Worm (Caenorhabditis elegans) whole organism, late embryonic: ENCODE data around the gene srx-58.

Experiments used
- C08G9.2 ChIP-seq: sonication (generic microtip); optimal IDR thresholded peaks from 2 replicates; lab custom pipeline; 2016; ENCODE audit warnings: mild to moderate bottlenecking, missing genetic modification characterization, moderate library complexity, missing compliant biosample characterization
- C38D4.7 ChIP-seq: fragments of 200-800 bp; sonication (Bioruptor generic); optimal IDR thresholded peaks from 2 replicates; lab custom pipeline; 2018; ENCODE audit warnings: mild to moderate bottlenecking, missing genetic modification characterization, moderate library complexity, missing compliant biosample characterization
- K02D7.2 ChIP-seq: sonication (generic microtip); optimal IDR thresholded peaks from 2 replicates; lab custom pipeline; 2017; ENCODE audit warnings: mild to moderate bottlenecking, missing genetic modification characterization, missing compliant biosample characterization
- T23F11.4 ChIP-seq: fragments of 200-800 bp; sonication (Bioruptor generic); optimal IDR thresholded peaks from 2 replicates; lab custom pipeline; 2018; ENCODE audit warnings: mild to moderate bottlenecking, missing genetic modification characterization, missing compliant biosample characterization
- Y22D7AL.16 ChIP-seq: sonication (generic microtip); optimal IDR thresholded peaks from 2 replicates; lab custom pipeline; 2016; ENCODE audit warnings: missing genetic modification characterization, missing compliant biosample characterization
- ama-1 ChIP-seq: fragments of 150-350 bp; optimal IDR thresholded peaks from 2 replicates; lab custom pipeline; 2014
- ceh-18 ChIP-seq: sonication (generic microtip); optimal IDR thresholded peaks from 2 replicates; lab custom pipeline; 2016; ENCODE audit warnings: missing genetic modification characterization, missing compliant biosample characterization
- ceh-2 ChIP-seq: sonication (generic microtip); optimal IDR thresholded peaks from 2 replicates; lab custom pipeline; 2016; ENCODE audit warnings: missing genotype, missing genetic modification characterization, missing compliant biosample characterization
- ceh-22 ChIP-seq: sonication (generic microtip); optimal IDR thresholded peaks from 2 replicates; lab custom pipeline; 2017; ENCODE audit warnings: missing biosample characterization, missing genetic modification characterization
- ceh-24 ChIP-seq: sonication (generic microtip); optimal IDR thresholded peaks from 2 replicates; lab custom pipeline; 2016; ENCODE audit warnings: mild to moderate bottlenecking, missing genetic modification characterization, missing compliant biosample characterization
- ceh-30 ChIP-seq: fragments of 150-350 bp; optimal IDR thresholded peaks from 2 replicates; lab custom pipeline; 2014; ENCODE audit warnings: missing biosample characterization, missing genetic modification characterization
- ceh-31 ChIP-seq: sonication (generic microtip); optimal IDR thresholded peaks from 2 replicates; lab custom pipeline; 2016; ENCODE audit warnings: missing genetic modification characterization, missing compliant biosample characterization
- ceh-34 ChIP-seq: sonication (generic microtip); optimal IDR thresholded peaks from 2 replicates; lab custom pipeline; 2016; ENCODE audit warnings: mild to moderate bottlenecking, missing genetic modification characterization, missing compliant biosample characterization
- ceh-45 ChIP-seq: fragments of 200-800 bp; sonication (Bioruptor generic); IDR thresholded peaks from 2 replicates; pipeline ENCODE4 v1.3.6; 2022; ENCODE audit warnings: missing genetic modification reagents, missing genetic modification characterization, missing compliant biosample characterization
- ceh-48 ChIP-seq: sonication (generic microtip); optimal IDR thresholded peaks from 2 replicates; lab custom pipeline; 2016; ENCODE audit warnings: missing genetic modification characterization, inconsistent platforms, missing compliant biosample characterization
- che-1 ChIP-seq: sonication (generic microtip); optimal IDR thresholded peaks from 2 replicates; lab custom pipeline; 2016; ENCODE audit warnings: mild to moderate bottlenecking, missing genetic modification characterization, missing compliant biosample characterization
- dmd-4 ChIP-seq: sonication (generic microtip); optimal IDR thresholded peaks from 2 replicates; lab custom pipeline; 2016; ENCODE audit warnings: borderline replicate concordance, missing genetic modification characterization, missing compliant biosample characterization
- dve-1 ChIP-seq: sonication (generic microtip); optimal IDR thresholded peaks from 2 replicates; lab custom pipeline; 2017; ENCODE audit warnings: antibody characterized with exemption, mild to moderate bottlenecking, missing genetic modification characterization, missing compliant biosample characterization
- eyg-1 ChIP-seq: sonication (generic microtip); optimal IDR thresholded peaks from 2 replicates; lab custom pipeline; 2016; ENCODE audit warnings: missing genotype, missing genetic modification characterization, missing compliant biosample characterization
- fax-1 ChIP-seq: sonication (generic microtip); optimal IDR thresholded peaks from 2 replicates; lab custom pipeline; 2016; ENCODE audit warnings: missing genotype, missing genetic modification characterization, missing compliant biosample characterization
- gmeb-2 ChIP-seq: sonication (generic microtip); optimal IDR thresholded peaks from 2 replicates; lab custom pipeline; 2016; ENCODE audit warnings: missing genetic modification characterization, inconsistent platforms, missing compliant biosample characterization
- hlh-13 ChIP-seq: fragments of 200-800 bp; sonication (Bioruptor generic); optimal IDR thresholded peaks from 2 replicates; lab custom pipeline; 2018; ENCODE audit warnings: mild to moderate bottlenecking, missing genetic modification characterization, missing compliant biosample characterization
- hlh-30 ChIP-seq: sonication (generic microtip); optimal IDR thresholded peaks from 2 replicates; lab custom pipeline; 2017; ENCODE audit warnings: antibody characterized with exemption, missing genetic modification characterization, missing compliant biosample characterization; ENCODE audit not compliant: insufficient read depth
- hlh-6 ChIP-seq: sonication (generic microtip); optimal IDR thresholded peaks from 2 replicates; lab custom pipeline; 2016; ENCODE audit warnings: missing genotype, missing genetic modification characterization, missing compliant biosample characterization
- hlh-8 ChIP-seq: sonication (generic microtip); optimal IDR thresholded peaks from 2 replicates; lab custom pipeline; 2016; ENCODE audit warnings: missing genotype, missing genetic modification characterization, missing compliant biosample characterization
- lin-11 ChIP-seq: fragments of 200-800 bp; sonication (Bioruptor generic); optimal IDR thresholded peaks from 2 replicates; lab custom pipeline; 2018; ENCODE audit warnings: mild to moderate bottlenecking, missing genetic modification characterization, missing compliant biosample characterization
- mec-3 ChIP-seq: sonication (generic microtip); optimal IDR thresholded peaks from 2 replicates; lab custom pipeline; 2016; ENCODE audit warnings: borderline replicate concordance, missing genetic modification characterization, missing compliant biosample characterization
- nfya-1 ChIP-seq: sonication (generic microtip); optimal IDR thresholded peaks from 2 replicates; lab custom pipeline; 2017; ENCODE audit warnings: missing genetic modification characterization, mild to moderate bottlenecking, missing compliant biosample characterization, antibody characterized with exemption, moderate library complexity
- npax-4 ChIP-seq: sonication (generic microtip); optimal IDR thresholded peaks from 2 replicates; lab custom pipeline; 2016; ENCODE audit warnings: missing genetic modification characterization, missing compliant biosample characterization
- pag-3 ChIP-seq: sonication (generic microtip); optimal IDR thresholded peaks from 2 replicates; lab custom pipeline; 2016; ENCODE audit warnings: missing compliant biosample characterization, missing genetic modification characterization, borderline replicate concordance
- pat-9 ChIP-seq: fragments of 200-800 bp; sonication (Bioruptor generic); optimal IDR thresholded peaks from 2 replicates; lab custom pipeline; 2018; ENCODE audit warnings: mild to moderate bottlenecking, missing genetic modification characterization, moderate library complexity, missing compliant biosample characterization
- pax-1 ChIP-seq: fragments of 150-350 bp; optimal IDR thresholded peaks from 2 replicates; lab custom pipeline; 2014; ENCODE audit warnings: missing biosample characterization, missing genetic modification characterization
- pha-2 ChIP-seq: sonication (generic microtip); optimal IDR thresholded peaks from 2 replicates; lab custom pipeline; 2017; ENCODE audit warnings: mild to moderate bottlenecking, missing genetic modification characterization, missing compliant biosample characterization
- pha-4 ChIP-seq: fragments of 150-350 bp; optimal IDR thresholded peaks from 2 replicates; lab custom pipeline; 2018; ENCODE audit warnings: missing biosample characterization, missing genetic modification reagents, missing genetic modification characterization
- pros-1 ChIP-seq: fragments of 150-350 bp; optimal IDR thresholded peaks from 2 replicates; lab custom pipeline; 2014; ENCODE audit warnings: missing biosample characterization, missing genetic modification reagents, missing genetic modification characterization
- ref-2 ChIP-seq: sonication (generic microtip); optimal IDR thresholded peaks from 2 replicates; lab custom pipeline; 2016; ENCODE audit warnings: missing genetic modification characterization, missing compliant biosample characterization
- rnt-1 ChIP-seq: sonication (generic microtip); optimal IDR thresholded peaks from 2 replicates; lab custom pipeline; 2016; ENCODE audit warnings: missing genetic modification characterization, missing compliant biosample characterization
- sdc-2 ChIP-seq: sonication (generic microtip); optimal IDR thresholded peaks from 2 replicates; lab custom pipeline; 2016; ENCODE audit warnings: missing genotype, missing genetic modification characterization, missing compliant biosample characterization
- unc-55 ChIP-seq: sonication (generic microtip); optimal IDR thresholded peaks from 2 replicates; lab custom pipeline; 2017; ENCODE audit warnings: missing biosample characterization, missing genetic modification reagents, missing genetic modification characterization
- zip-5 ChIP-seq: sonication (generic microtip); optimal IDR thresholded peaks from 2 replicates; lab custom pipeline; 2016; ENCODE audit warnings: missing genetic modification characterization, missing compliant biosample characterization

Gene srx-58

DNA sequence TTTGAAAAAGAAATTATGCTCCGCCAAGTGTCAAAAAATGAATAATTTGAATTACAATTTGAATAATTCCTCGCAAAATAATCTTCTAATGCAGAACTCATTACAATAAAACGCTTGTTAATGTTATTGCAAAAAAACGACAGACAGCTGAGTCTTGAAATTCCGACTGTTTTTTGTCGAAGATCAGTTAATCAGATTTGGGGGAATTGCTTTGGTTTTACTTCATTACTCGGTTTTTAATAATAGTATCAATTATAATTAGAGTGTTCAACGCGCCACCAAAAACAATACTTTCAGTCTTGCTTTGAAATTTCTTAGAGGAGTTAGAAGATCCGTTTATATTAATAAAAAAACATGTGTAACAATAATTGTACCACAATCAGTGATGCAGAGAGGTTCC is 25.4 kb downstream of the srx-58 start, which contains the start of gene srh-122:
Gene srh-122 (minus strand): TSS at position 101 of the 400 bp plus-strand sequence.
- no peak for TF ChIP-seq pax-1
- TF ChIP-seq rnt-1 (tag; lab: Kevin White, UChicago): no peak
- no peak for TF ChIP-seq C38D4.7 (GFP tag; lab: Kevin White, UChicago)
- TF ChIP-seq hlh-6: no peak
- TF ChIP-seq pat-9 (tag; lab: Kevin White, UChicago): no peak
- no peak for TF ChIP-seq ceh-30 (tag; lab: Kevin White, UChicago)
- no peak for TF ChIP-seq ref-2
- TF ChIP-seq ama-1 (lab: Kevin White, UChicago): no peak
- no peak for TF ChIP-seq pha-2 (tag; lab: Kevin White, UChicago)
- no peak for TF ChIP-seq pros-1 (tag; lab: Kevin White, UChicago)
- no peak for TF ChIP-seq C08G9.2 (tag; lab: Kevin White, UChicago)
- no peak for TF ChIP-seq zip-5
- TF ChIP-seq ceh-48 (tag; lab: Kevin White, UChicago): no peak
- no peak for TF ChIP-seq ceh-18 (tag; lab: Kevin White, UChicago)
- TF ChIP-seq dve-1 (tag; lab: Kevin White, UChicago): no peak
- TF ChIP-seq npax-4 (tag; lab: Kevin White, UChicago): no peak
- no peak for TF ChIP-seq ceh-45 (GFP tag; lab: Robert Waterston, UW)
- no peak for TF ChIP-seq che-1 (tag; lab: Kevin White, UChicago)

DNA sequence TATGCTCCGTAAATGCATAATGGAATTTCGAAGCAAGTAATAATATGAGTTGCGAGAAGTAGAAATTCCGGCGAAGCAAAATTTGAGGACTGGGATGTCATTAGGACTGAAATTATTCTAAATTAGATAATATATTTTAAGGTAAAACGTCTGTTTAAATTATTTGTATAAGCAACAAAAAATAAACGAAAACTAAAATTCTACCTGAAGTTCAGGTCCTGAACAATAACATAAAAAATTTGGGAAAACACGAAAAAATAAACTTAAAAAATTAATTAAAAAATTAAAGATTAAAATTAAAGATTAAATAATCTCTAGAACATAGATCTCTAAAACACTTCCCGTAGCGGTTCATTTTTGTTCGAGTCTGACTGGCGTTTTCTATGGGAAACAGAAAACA is 27.3 kb downstream of the srx-58 start, which contains the start of gene srh-251:
Gene srh-251 (minus strand): TSS at position 101 of the 400 bp plus-strand sequence.
- TF ChIP-seq fax-1 (tag; lab: Kevin White, UChicago): no peak
- TF ChIP-seq lin-11 (tag; lab: Kevin White, UChicago): no peak
- TF ChIP-seq eyg-1 (tag; lab: Kevin White, UChicago): no peak
- TF ChIP-seq hlh-30 (tag; lab: Kevin White, UChicago): no peak
- TF ChIP-seq Y22D7AL.16 (tag; lab: Kevin White, UChicago): no peak
- no peak for TF ChIP-seq ceh-2 (tag; lab: Kevin White, UChicago)
- no peak for TF ChIP-seq nfya-1 (tag; lab: Kevin White, UChicago)
- TF ChIP-seq mec-3 (tag; lab: Kevin White, UChicago): no peak
- TF ChIP-seq pha-4 (tag; lab: Kevin White, UChicago): no peak
- no peak for TF ChIP-seq gmeb-2 (tag; lab: Kevin White, UChicago)
- TF ChIP-seq sdc-2 (tag; lab: Kevin White, UChicago): no peak
- TF ChIP-seq ceh-31 (tag; lab: Kevin White, UChicago): no peak
- no peak for TF ChIP-seq dmd-4 (tag; lab: Kevin White, UChicago)
- no peak for TF ChIP-seq K02D7.2 (tag; lab: Kevin White, UChicago)

DNA sequence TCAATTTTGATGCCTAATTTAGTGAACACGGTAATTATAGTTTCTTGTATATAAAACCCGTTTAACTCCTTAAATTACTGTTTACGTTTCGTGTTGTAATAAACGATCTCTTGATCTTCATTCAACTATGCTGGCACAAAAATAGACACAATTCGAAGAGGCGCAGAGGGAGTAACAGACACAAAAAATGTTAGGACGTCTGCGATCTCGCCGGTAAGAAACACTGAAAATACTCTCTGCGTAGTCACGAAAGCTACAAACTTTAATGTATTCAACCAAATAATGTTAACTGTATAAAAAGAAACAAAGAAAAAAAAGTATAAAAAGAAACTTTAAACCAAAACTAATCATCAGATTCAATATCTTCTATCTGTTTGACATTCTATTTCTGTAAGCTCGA is 28.4 kb downstream of the srx-58 start, which contains the start of gene dhs-23:
Gene dhs-23 (plus strand): TSS at position 363 of the 400 bp plus-strand sequence.
- no peak for TF ChIP-seq ceh-45 (GFP tag; lab: Robert Waterston, UW)
- TF ChIP-seq pag-3 (tag; lab: Kevin White, UChicago): no peak
- TF ChIP-seq ceh-18 (tag; lab: Kevin White, UChicago): no peak
- no peak for TF ChIP-seq hlh-8 (tag; lab: Kevin White, UChicago)
- no peak for TF ChIP-seq sdc-2 (tag; lab: Kevin White, UChicago)
- TF ChIP-seq ceh-22 (tag; lab: Kevin White, UChicago): no peak
- TF ChIP-seq ceh-24: no peak
- TF ChIP-seq hlh-13 (GFP tag; lab: Kevin White, UChicago): no peak
- no peak for TF ChIP-seq K02D7.2 (tag; lab: Kevin White, UChicago)
- TF ChIP-seq unc-55 (GFP tag; lab: Kevin White, UChicago): no peak
- TF ChIP-seq eyg-1 (tag; lab: Kevin White, UChicago): no peak
- no peak for TF ChIP-seq T23F11.4
- no peak for TF ChIP-seq ceh-34
